Fruit fly (Drosophila melanogaster) whole organism, embryonic: ENCODE data around the gene Muc30E.

Experiments
- C15 ChIP-seq: fragments of 200-800 bp; sonication (Bioruptor generic); IDR thresholded peaks from 3 replicates; pipeline ENCODE4 v1.3.6; 2022; ENCODE audit warnings: missing biosample characterization, missing genetic modification characterization
- CG10959 ChIP-seq: fragments of 200-800 bp; sonication (Bioruptor generic); IDR thresholded peaks from 2 replicates; pipeline ENCODE4 v1.3.6; 2022; ENCODE audit warnings: missing biosample characterization, missing genetic modification characterization
- CG11093 ChIP-seq: fragments of 200-800 bp; sonication (Bioruptor generic); IDR thresholded peaks from 3 replicates; pipeline ENCODE4 v1.3.6; 2022; ENCODE audit warnings: missing biosample characterization, missing genetic modification characterization
- CG11560 ChIP-seq: fragments of 200-800 bp; sonication (Bioruptor generic); IDR thresholded peaks from 3 replicates; pipeline ENCODE4 v1.3.6; 2022; ENCODE audit warnings: missing biosample characterization, missing genetic modification characterization
- CG11695 ChIP-seq: fragments of 200-800 bp; sonication (Bioruptor generic); IDR thresholded peaks from 3 replicates; pipeline ENCODE4 v1.3.6; 2022; ENCODE audit warnings: missing biosample characterization, missing genetic modification characterization
- CG11696 ChIP-seq: fragments of 200-800 bp; sonication (Bioruptor generic); IDR thresholded peaks from 2 replicates; pipeline ENCODE4 v1.3.6; 2022; ENCODE audit warnings: missing biosample characterization, missing genetic modification characterization
- CG1233 ChIP-seq: fragments of 200-800 bp; sonication (Bioruptor generic); optimal IDR thresholded peaks from 4 replicates; lab custom pipeline; 2018; ENCODE audit warnings: missing biosample characterization, mild to moderate bottlenecking, missing genetic modification characterization
- CG12942 ChIP-seq: fragments of 200-800 bp; sonication (Bioruptor generic); optimal IDR thresholded peaks from 3 replicates; lab custom pipeline; 2016; ENCODE audit warnings: missing biosample characterization, missing genetic modification characterization
- CG14965 ChIP-seq: fragments of 200-800 bp; sonication (Bioruptor generic); optimal IDR thresholded peaks from 2 replicates; lab custom pipeline; 2016; ENCODE audit warnings: missing biosample characterization, missing genetic modification characterization, borderline replicate concordance
- CG18764 ChIP-seq: fragments of 200-800 bp; sonication (Bioruptor generic); optimal IDR thresholded peaks from 3 replicates; lab custom pipeline; 2016; ENCODE audit warnings: missing biosample characterization, missing genetic modification characterization
- CG2712 ChIP-seq: fragments of 200-800 bp; optimal IDR thresholded peaks from 3 replicates; lab custom pipeline; 2019; ENCODE audit warnings: missing biosample characterization, mild to moderate bottlenecking, missing genetic modification characterization, moderate library complexity
- CG43689 ChIP-seq: fragments of 200-800 bp; sonication (Bioruptor generic); IDR thresholded peaks from 2 replicates; pipeline ENCODE4 v1.3.6; 2022; ENCODE audit warnings: missing biosample characterization, missing genetic modification characterization
- CG4854 ChIP-seq: fragments of 200-800 bp; sonication (Bioruptor generic); optimal IDR thresholded peaks from 2 replicates; lab custom pipeline; 2016; ENCODE audit warnings: missing biosample characterization, missing genetic modification characterization, inconsistent platforms
- CG6765 ChIP-seq: fragments of 200-800 bp; sonication (Bioruptor generic); optimal IDR thresholded peaks from 3 replicates; lab custom pipeline; 2017; ENCODE audit warnings: missing biosample characterization, mild to moderate bottlenecking, missing genetic modification characterization
- CG7357 ChIP-seq: fragments of 200-800 bp; sonication (Bioruptor generic); IDR thresholded peaks from 3 replicates; pipeline ENCODE4 v1.3.6; 2022; ENCODE audit warnings: missing biosample characterization, missing genetic modification characterization
- CG9727 ChIP-seq: fragments of 200-800 bp; sonication (Bioruptor generic); optimal IDR thresholded peaks from 3 replicates; lab custom pipeline; 2017; ENCODE audit warnings: missing biosample characterization, mild to moderate bottlenecking, missing genetic modification characterization
- Dbx ChIP-seq: fragments of 200-800 bp; sonication (Bioruptor generic); IDR thresholded peaks from 3 replicates; pipeline ENCODE4 v1.3.6; 2022; ENCODE audit warnings: missing biosample characterization, missing genetic modification characterization
- Dfd ChIP-seq, 2 experiments: fragments of >200 bp; optimal IDR thresholded peaks; 2 replicates each; lab custom pipeline; 2017; ENCODE audit warnings: missing biosample characterization in 2 of 2, missing genetic modification characterization in 2 of 2
- Drgx ChIP-seq: fragments of 200-800 bp; sonication (Bioruptor generic); IDR thresholded peaks from 2 replicates; pipeline ENCODE4 v1.3.6; 2022; ENCODE audit warnings: missing biosample characterization, missing genetic modification characterization
- Fer2 ChIP-seq: fragments of 200-800 bp; sonication (Bioruptor generic); optimal IDR thresholded peaks from 2 replicates; lab custom pipeline; 2018; ENCODE audit warnings: missing biosample characterization, mild to moderate bottlenecking, missing genetic modification characterization, moderate library complexity
- GATAe ChIP-seq: fragments of 200-800 bp; sonication (Bioruptor generic); conservative IDR thresholded peaks from 2 replicates; pipeline ENCODE4 v1.3.6; 2022; ENCODE audit warnings: missing biosample characterization, missing genetic modification characterization
- Gug ChIP-seq: fragments of 200-800 bp; sonication (Bioruptor generic); IDR thresholded peaks from 4 replicates; pipeline ENCODE4 v1.3.6; 2022; ENCODE audit warnings: missing biosample characterization, missing genetic modification characterization
- H15 ChIP-seq: fragments of 200-800 bp; sonication (Bioruptor generic); IDR thresholded peaks from 3 replicates; pipeline ENCODE4 v1.3.6; 2022; ENCODE audit warnings: missing biosample characterization, missing genetic modification characterization
- HmgD ChIP-seq: fragments of 200-800 bp; sonication (Bioruptor generic); optimal IDR thresholded peaks from 3 replicates; lab custom pipeline; 2016; ENCODE audit warnings: missing biosample characterization, missing genetic modification characterization
- MBD-R2 ChIP-seq: fragments of 200-800 bp; sonication (Bioruptor generic); IDR thresholded peaks from 2 replicates; pipeline ENCODE4 v1.3.6; 2022; ENCODE audit warnings: missing biosample characterization, missing genetic modification characterization
- Med ChIP-seq: fragments of 200-800 bp; sonication (Bioruptor generic); peaks from one replicate; lab custom pipeline; 2016; ENCODE audit warnings: missing biosample characterization, missing genetic modification characterization, mild to moderate bottlenecking, inconsistent platforms, moderate library complexity
- Opbp ChIP-seq: fragments of 200-800 bp; sonication (Bioruptor generic); IDR thresholded peaks from 3 replicates; pipeline ENCODE4 v1.3.6; 2022; ENCODE audit warnings: missing biosample characterization, missing genetic modification characterization; ENCODE audit not compliant: partially characterized antibody
- PHDP ChIP-seq: fragments of 200-800 bp; sonication (Bioruptor generic); optimal IDR thresholded peaks from 3 replicates; lab custom pipeline; 2018; ENCODE audit warnings: missing biosample characterization, mild to moderate bottlenecking, missing genetic modification characterization, moderate library complexity
- Rx ChIP-seq: fragments of 200-800 bp; sonication (Bioruptor generic); IDR thresholded peaks from 2 replicates; pipeline ENCODE4 v1.3.6; 2022; ENCODE audit warnings: missing biosample characterization, missing genetic modification characterization
- Sox100B ChIP-seq: fragments of 200-800 bp; sonication (Bioruptor generic); optimal IDR thresholded peaks from 3 replicates; lab custom pipeline; 2018; ENCODE audit warnings: missing biosample characterization, mild to moderate bottlenecking, missing genetic modification characterization
- Spps ChIP-seq: fragments of 200-800 bp; sonication (Bioruptor generic); optimal IDR thresholded peaks from 2 replicates; lab custom pipeline; 2018; ENCODE audit warnings: missing biosample characterization, mild to moderate bottlenecking, missing genetic modification characterization
- TFAM ChIP-seq: fragments of 200-800 bp; sonication (Bioruptor generic); optimal IDR thresholded peaks from 2 replicates; lab custom pipeline; 2017; ENCODE audit warnings: missing biosample characterization, missing genetic modification characterization, inconsistent platforms
- Trl ChIP-seq, 3 experiments: fragments of >200 bp in 2 of 3; fragments of 200-800 bp in 1 of 3; sonication (Bioruptor generic) in 1 of 3; optimal IDR thresholded peaks; 2 replicates in 1 of 3; 3 replicates in 2 of 3; lab custom pipeline; 2016 to 2017; ENCODE audit warnings: missing biosample characterization in 1 of 3, missing genetic modification characterization in 1 of 3
- abd-A ChIP-seq: fragments of 200-800 bp; sonication (Bioruptor generic); optimal IDR thresholded peaks from 3 replicates; lab custom pipeline; 2019; ENCODE audit warnings: missing biosample characterization, mild to moderate bottlenecking, missing genetic modification characterization, moderate library complexity
- bab2 ChIP-seq: fragments of 200-800 bp; sonication (Bioruptor generic); optimal IDR thresholded peaks from 2 replicates; lab custom pipeline; 2016; ENCODE audit warnings: missing biosample characterization, missing genetic modification characterization
- bcd ChIP-seq: fragments of 200-800 bp; sonication (Bioruptor generic); optimal IDR thresholded peaks from 2 replicates; lab custom pipeline; 2017; ENCODE audit warnings: missing biosample characterization, mild to moderate bottlenecking, missing genetic modification characterization
- dan ChIP-seq: fragments of 200-800 bp; sonication (Bioruptor generic); IDR thresholded peaks from 2 replicates; pipeline ENCODE4 v1.3.6; 2022; ENCODE audit warnings: missing biosample characterization, missing genetic modification characterization
- gfzf ChIP-seq: fragments of 200-800 bp; sonication (Bioruptor generic); optimal IDR thresholded peaks from 2 replicates; lab custom pipeline; 2016; ENCODE audit warnings: missing biosample characterization, mild to moderate bottlenecking, missing genetic modification characterization, moderate library complexity
- her ChIP-seq: fragments of 200-800 bp; sonication (Bioruptor generic); optimal IDR thresholded peaks from 2 replicates; lab custom pipeline; 2016; ENCODE audit warnings: missing biosample characterization, missing genetic modification characterization
- insv ChIP-seq, 2 experiments: fragments of 200-800 bp; sonication (Bioruptor generic); optimal IDR thresholded peaks; 3 replicates each; lab custom pipeline; 2016 to 2018; ENCODE audit warnings: missing biosample characterization in 2 of 2, missing genetic modification characterization in 2 of 2
- nom ChIP-seq: fragments of 200-800 bp; sonication (Bioruptor generic); optimal IDR thresholded peaks from 2 replicates; lab custom pipeline; 2017; ENCODE audit warnings: missing biosample characterization, missing genetic modification characterization, mild to moderate bottlenecking, moderate library complexity, missing genetic modification reagents
- pfk ChIP-seq: fragments of 200-800 bp; sonication (Bioruptor generic); optimal IDR thresholded peaks from 2 replicates; lab custom pipeline; 2018; ENCODE audit warnings: missing biosample characterization, mild to moderate bottlenecking, missing genetic modification characterization, moderate library complexity
- pho ChIP-seq: fragments of 200-800 bp; sonication (Bioruptor generic); optimal IDR thresholded peaks from 2 replicates; lab custom pipeline; 2016; ENCODE audit warnings: missing biosample characterization, missing genetic modification characterization
- sd ChIP-seq: fragments of 200-800 bp; sonication (Bioruptor generic); optimal IDR thresholded peaks from 3 replicates; lab custom pipeline; 2018; ENCODE audit warnings: missing biosample characterization, mild to moderate bottlenecking, missing genetic modification characterization, moderate library complexity
- shn ChIP-seq: fragments of 200-800 bp; sonication (Bioruptor generic); optimal IDR thresholded peaks from 3 replicates; lab custom pipeline; 2016; ENCODE audit warnings: missing biosample characterization, missing genetic modification characterization
- tna ChIP-seq: fragments of 200-800 bp; sonication (Bioruptor generic); IDR thresholded peaks from 2 replicates; pipeline ENCODE4 v1.3.6; 2022; ENCODE audit warnings: missing biosample characterization, missing genetic modification characterization; ENCODE audit not compliant: partially characterized antibody
- tx ChIP-seq: fragments of 200-800 bp; sonication (Bioruptor generic); optimal IDR thresholded peaks from 2 replicates; lab custom pipeline; 2016; ENCODE audit warnings: missing biosample characterization, missing genetic modification characterization
- unpg ChIP-seq: fragments of 200-800 bp; sonication (Bioruptor generic); optimal IDR thresholded peaks from 3 replicates; lab custom pipeline; 2018; ENCODE audit warnings: missing biosample characterization, mild to moderate bottlenecking, missing genetic modification characterization, moderate library complexity

Gene Muc30E

dm6 chr2L:9918020-9918959 lies 15.4 kb upstream of the Muc30E start, which contains the start of the genes CG5885 and CG4598 (continued):
- no peak for TF ChIP-seq GATAe (GFP tag; lab: Robert Waterston, UW)
- TF ChIP-seq Gug: peak; percentile 56; the same call in 2 of the 4 replicates
- TF ChIP-seq Fer2 (tag; lab: Kevin White, UChicago): peak; percentile 57
- TF ChIP-seq bcd: peak; percentile 37
- TF ChIP-seq CG11696 (GFP tag; lab: Robert Waterston, UW): 0 out of 2 replicates have a peak, but pooled peaks have one; percentile 28
- peak; percentile 46 for TF ChIP-seq tx (GFP tag; lab: Kevin White, UChicago)
- peak; percentile 19 for TF ChIP-seq pho (GFP tag; lab: Kevin White, UChicago)
- no peak for TF ChIP-seq Spps (tag; lab: Kevin White, UChicago)
- peak; percentile 50 for TF ChIP-seq gfzf (GFP tag; lab: Kevin White, UChicago)
- TF ChIP-seq unpg (GFP tag; lab: Kevin White, UChicago): peak; percentile 70
- no peak for TF ChIP-seq CG14965 (GFP tag; lab: Kevin White, UChicago)
- TF ChIP-seq CG18764 (GFP tag; lab: Kevin White, UChicago): peak; percentile 71
- no peak for TF ChIP-seq her
- peak; percentile 66; the same call in 2 of the 3 replicates for TF ChIP-seq CG11695 (GFP tag; lab: Robert Waterston, UW)
- peak; percentile 65 for TF ChIP-seq Sox100B (GFP tag; lab: Kevin White, UChicago)
- TF ChIP-seq pfk (GFP tag; lab: Kevin White, UChicago): no peak
- TF ChIP-seq CG43689: 0 out of 2 replicates have a peak, but pooled peaks have one; percentile 10
- no peak for TF ChIP-seq Dfd (GFP tag; optimal IDR thresholded peaks at IDR 0.05; lab: Kevin White, UChicago)
- peak; percentile 78 for TF ChIP-seq Drgx (GFP tag; lab: Robert Waterston, UW)
- peak; percentile 65 for TF ChIP-seq PHDP (tag; lab: Kevin White, UChicago)
- TF ChIP-seq Dbx (GFP tag; lab: Robert Waterston, UW): peak; percentile 80
- TF ChIP-seq MBD-R2: peak; percentile 66
- TF ChIP-seq CG7357: no peak
- TF ChIP-seq sd (tag; lab: Kevin White, UChicago): peak; percentile 15
- peak; percentile 61 for TF ChIP-seq CG2712
- TF ChIP-seq CG4854: no peak
- TF ChIP-seq dan (GFP tag; lab: Robert Waterston, UW): no peak
- peak; percentile 35; the same call in 1 of the 2 replicates for TF ChIP-seq Rx (GFP tag; lab: Robert Waterston, UW)
- peak in 1 of 2 experiments; percentile 82 for TF ChIP-seq insv (GFP tag; optimal IDR thresholded peaks at IDR 0.05; lab: Kevin White, UChicago)
- TF ChIP-seq tna: peak; percentile 48
- peak; percentile 89 for TF ChIP-seq Opbp (GFP tag; lab: Robert Waterston, UW)
- TF ChIP-seq TFAM (GFP tag; lab: Kevin White, UChicago): no peak
- peak; percentile 52 for TF ChIP-seq CG10959 (GFP tag; lab: Robert Waterston, UW)
- peak; percentile 63 for TF ChIP-seq CG12942 (GFP tag; lab: Kevin White, UChicago)
- TF ChIP-seq Med (GFP tag; lab: Kevin White, UChicago): peak; percentile 85
- TF ChIP-seq nom: peak; percentile 96
- TF ChIP-seq CG11560 (tag; lab: Robert Waterston, UW): peak; percentile 41; the same call in 1 of the 3 replicates
- 0 out of 3 replicates have a peak, but pooled peaks have one; percentile 17 for TF ChIP-seq C15
- TF ChIP-seq Trl (optimal IDR thresholded peaks at IDR 0.05; lab: Kevin White, UChicago): no peak
- TF ChIP-seq Trl (GFP tag; optimal IDR thresholded peaks at IDR 0.05; lab: Kevin White, UChicago): peak; percentile 21
- peak; percentile 0 for TF ChIP-seq CG1233
- peak; percentile 41; the same call in 2 of the 3 replicates for TF ChIP-seq H15 (GFP tag; lab: Robert Waterston, UW)
- TF ChIP-seq HmgD (GFP tag; lab: Kevin White, UChicago): no peak
- TF ChIP-seq CG9727 (GFP tag; lab: Kevin White, UChicago): peak; percentile 57
- TF ChIP-seq abd-A (tag; lab: Kevin White, UChicago): no peak
- TF ChIP-seq CG11093 (GFP tag; lab: Robert Waterston, UW): no peak
- TF ChIP-seq bab2 (GFP tag; lab: Kevin White, UChicago): peak; percentile 37
- TF ChIP-seq shn (GFP tag; lab: Kevin White, UChicago): peak; percentile 9
- peak; percentile 36 for TF ChIP-seq CG6765
